Worm (Caenorhabditis elegans) whole organism, L3 larva: ENCODE results near the gene smc-5.

Experiments used
- R02D3.7 ChIP-seq: fragments of 150-350 bp; optimal IDR thresholded peaks from 2 replicates; lab custom pipeline; 2014; ENCODE audit warnings: missing biosample characterization, missing genetic modification characterization
- ZK546.5 ChIP-seq: sonication (generic microtip); optimal IDR thresholded peaks from 2 replicates; lab custom pipeline; 2017; ENCODE audit warnings: missing biosample characterization, missing genetic modification characterization
- aly-2 ChIP-seq: fragments of 150-350 bp; optimal IDR thresholded peaks from 2 replicates; lab custom pipeline; 2014; ENCODE audit warnings: missing biosample characterization, missing genetic modification characterization
- ama-1 ChIP-seq: fragments of 150-350 bp; optimal IDR thresholded peaks from 2 replicates; lab custom pipeline; 2018
- ceh-16 ChIP-seq: sonication (generic microtip); optimal IDR thresholded peaks from 2 replicates; lab custom pipeline; 2017; ENCODE audit warnings: missing biosample characterization, missing genetic modification characterization
- ceh-28 ChIP-seq: fragments of 150-350 bp; optimal IDR thresholded peaks from 2 replicates; lab custom pipeline; 2014; ENCODE audit warnings: missing biosample characterization, missing genetic modification reagents, missing genetic modification characterization
- ceh-82 ChIP-seq: fragments of 150-350 bp; optimal IDR thresholded peaks from 2 replicates; lab custom pipeline; 2014; ENCODE audit warnings: missing biosample characterization, missing genetic modification characterization
- ceh-9 ChIP-seq: sonication (generic microtip); optimal IDR thresholded peaks from 2 replicates; lab custom pipeline; 2018; ENCODE audit warnings: missing biosample characterization, missing genetic modification characterization
- daf-12 ChIP-seq: fragments of 150-350 bp; optimal IDR thresholded peaks from 2 replicates; lab custom pipeline; 2014; ENCODE audit warnings: missing biosample characterization, missing genetic modification reagents, missing genetic modification characterization
- egl-27 ChIP-seq: sonication (generic microtip); optimal IDR thresholded peaks from 4 replicates; lab custom pipeline; 2017; ENCODE audit warnings: missing biosample characterization, missing genetic modification reagents, missing genetic modification characterization
- egl-5 ChIP-seq: fragments of 150-350 bp; optimal IDR thresholded peaks from 2 replicates; lab custom pipeline; 2017; ENCODE audit warnings: missing biosample characterization, missing genetic modification reagents, missing genetic modification characterization, inconsistent platforms
- elt-1 ChIP-seq: fragments of 150-350 bp; optimal IDR thresholded peaks from 2 replicates; lab custom pipeline; 2014; ENCODE audit warnings: missing biosample characterization, missing genetic modification characterization
- elt-3 ChIP-seq, 3 experiments: fragments of 150-350 bp in 1 of 3; sonication (generic microtip) in 2 of 3; optimal IDR thresholded peaks; 2 replicates in 2 of 3; 4 replicates in 1 of 3; lab custom pipeline; 2014 to 2017; ENCODE audit warnings: missing biosample characterization in 3 of 3, missing genetic modification characterization in 3 of 3
- eor-1 ChIP-seq, 2 experiments: fragments of 150-350 bp; optimal IDR thresholded peaks; 2 replicates each; lab custom pipeline; 2014 to 2018; ENCODE audit warnings: missing biosample characterization in 2 of 2, missing genetic modification characterization in 2 of 2
- fkh-10 ChIP-seq: sonication (generic microtip); optimal IDR thresholded peaks from 2 replicates; lab custom pipeline; 2017; ENCODE audit warnings: missing biosample characterization, missing genetic modification reagents, missing genetic modification characterization
- fkh-2 ChIP-seq: fragments of 150-350 bp; optimal IDR thresholded peaks from 2 replicates; lab custom pipeline; 2014; ENCODE audit warnings: missing biosample characterization, missing genetic modification reagents, missing genetic modification characterization
- hmg-11 ChIP-seq: sonication (generic microtip); optimal IDR thresholded peaks from 2 replicates; lab custom pipeline; 2016; ENCODE audit warnings: missing genetic modification characterization, missing compliant biosample characterization
- jun-1 ChIP-seq: fragments of 150-350 bp; optimal IDR thresholded peaks from 2 replicates; lab custom pipeline; 2014; ENCODE audit warnings: missing biosample characterization, missing genetic modification reagents, missing genetic modification characterization
- lin-15B ChIP-seq: fragments of 150-350 bp; optimal IDR thresholded peaks from 2 replicates; lab custom pipeline; 2014; ENCODE audit warnings: missing biosample characterization, missing genetic modification characterization
- lin-39 ChIP-seq: fragments of 150-350 bp; optimal IDR thresholded peaks from 2 replicates; lab custom pipeline; 2018; ENCODE audit warnings: missing biosample characterization, missing genetic modification reagents, missing genetic modification characterization
- lsy-12 ChIP-seq: sonication (generic microtip); optimal IDR thresholded peaks from 2 replicates; lab custom pipeline; 2016; ENCODE audit warnings: mild to moderate bottlenecking, missing genetic modification characterization, missing compliant biosample characterization
- mml-1 ChIP-seq: fragments of 150-350 bp; sonication (generic microtip); optimal IDR thresholded peaks from 3 replicates; lab custom pipeline; 2014; ENCODE audit warnings: missing biosample characterization, missing genetic modification characterization
- nfya-1 ChIP-seq: sonication (generic microtip); optimal IDR thresholded peaks from 2 replicates; lab custom pipeline; 2017; ENCODE audit warnings: missing genetic modification characterization, mild to moderate bottlenecking, missing compliant biosample characterization, antibody characterized with exemption, moderate library complexity; ENCODE audit not compliant: insufficient read depth
- nhr-11 ChIP-seq: fragments of 150-350 bp; optimal IDR thresholded peaks from 2 replicates; lab custom pipeline; 2014; ENCODE audit warnings: missing biosample characterization, missing genetic modification characterization
- nhr-12 ChIP-seq: fragments of 150-350 bp; optimal IDR thresholded peaks from 2 replicates; lab custom pipeline; 2014; ENCODE audit warnings: missing biosample characterization, missing genetic modification characterization
- nhr-23 ChIP-seq: fragments of 150-350 bp; optimal IDR thresholded peaks from 2 replicates; lab custom pipeline; 2014; ENCODE audit warnings: missing biosample characterization, missing genetic modification reagents, missing genetic modification characterization
- nhr-237 ChIP-seq: fragments of 150-350 bp; optimal IDR thresholded peaks from 2 replicates; lab custom pipeline; 2014; ENCODE audit warnings: missing biosample characterization, missing genetic modification characterization
- nhr-25 ChIP-seq: sonication (generic microtip); optimal IDR thresholded peaks from 2 replicates; lab custom pipeline; 2017; ENCODE audit warnings: missing biosample characterization, missing genetic modification characterization
- nhr-43 ChIP-seq: sonication (generic microtip); optimal IDR thresholded peaks from 2 replicates; lab custom pipeline; 2016; ENCODE audit warnings: mild to moderate bottlenecking, missing genetic modification characterization, missing compliant biosample characterization; ENCODE audit not compliant: poor library complexity, severe bottlenecking
- nhr-67 ChIP-seq: fragments of 150-350 bp; optimal IDR thresholded peaks from 2 replicates; lab custom pipeline; 2014; ENCODE audit warnings: missing biosample characterization, missing genetic modification characterization
- nhr-76 ChIP-seq: fragments of 150-350 bp; sonication (generic microtip); optimal IDR thresholded peaks from 5 replicates; lab custom pipeline; 2014; ENCODE audit warnings: missing biosample characterization, missing genetic modification characterization
- nhr-77 ChIP-seq: fragments of 150-350 bp; optimal IDR thresholded peaks from 2 replicates; lab custom pipeline; 2014; ENCODE audit warnings: missing biosample characterization, missing genetic modification characterization
- pqm-1 ChIP-seq: fragments of 150-350 bp; optimal IDR thresholded peaks from 2 replicates; lab custom pipeline; 2017; ENCODE audit warnings: missing biosample characterization, missing genetic modification characterization, inconsistent platforms
- sea-2 ChIP-seq: fragments of 150-350 bp; sonication (generic microtip); optimal IDR thresholded peaks from 4 replicates; lab custom pipeline; 2014; ENCODE audit warnings: missing biosample characterization, missing genetic modification reagents, missing genetic modification characterization
- skn-1 ChIP-seq: fragments of 150-350 bp; optimal IDR thresholded peaks from 2 replicates; lab custom pipeline; 2014; ENCODE audit warnings: missing biosample characterization, missing genetic modification characterization
- snpc-4 ChIP-seq: fragments of 150-350 bp; optimal IDR thresholded peaks from 2 replicates; lab custom pipeline; 2014; ENCODE audit warnings: missing biosample characterization, missing genetic modification characterization
- tbx-2 ChIP-seq: sonication (generic microtip); optimal IDR thresholded peaks from 2 replicates; lab custom pipeline; 2016; ENCODE audit warnings: mild to moderate bottlenecking, missing genetic modification characterization, missing compliant biosample characterization
- unc-39 ChIP-seq: sonication (generic microtip); optimal IDR thresholded peaks from 4 replicates; lab custom pipeline; 2017; ENCODE audit warnings: missing biosample characterization, missing genetic modification characterization
- unc-62 ChIP-seq: fragments of 150-350 bp; sonication (generic microtip); optimal IDR thresholded peaks from 4 replicates; lab custom pipeline; 2014; ENCODE audit warnings: missing biosample characterization, missing genetic modification reagents, missing genetic modification characterization
- zag-1 ChIP-seq: fragments of 150-350 bp; optimal IDR thresholded peaks from 2 replicates; lab custom pipeline; 2014; ENCODE audit warnings: missing biosample characterization, missing genetic modification characterization
- ztf-11 ChIP-seq: fragments of 150-350 bp; optimal IDR thresholded peaks from 2 replicates; lab custom pipeline; 2014; ENCODE audit warnings: missing biosample characterization, missing genetic modification characterization
- ztf-4 ChIP-seq: fragments of 150-350 bp; optimal IDR thresholded peaks from 2 replicates; lab custom pipeline; 2014; ENCODE audit warnings: missing biosample characterization, missing genetic modification characterization

The smc-5 gene

DNA sequence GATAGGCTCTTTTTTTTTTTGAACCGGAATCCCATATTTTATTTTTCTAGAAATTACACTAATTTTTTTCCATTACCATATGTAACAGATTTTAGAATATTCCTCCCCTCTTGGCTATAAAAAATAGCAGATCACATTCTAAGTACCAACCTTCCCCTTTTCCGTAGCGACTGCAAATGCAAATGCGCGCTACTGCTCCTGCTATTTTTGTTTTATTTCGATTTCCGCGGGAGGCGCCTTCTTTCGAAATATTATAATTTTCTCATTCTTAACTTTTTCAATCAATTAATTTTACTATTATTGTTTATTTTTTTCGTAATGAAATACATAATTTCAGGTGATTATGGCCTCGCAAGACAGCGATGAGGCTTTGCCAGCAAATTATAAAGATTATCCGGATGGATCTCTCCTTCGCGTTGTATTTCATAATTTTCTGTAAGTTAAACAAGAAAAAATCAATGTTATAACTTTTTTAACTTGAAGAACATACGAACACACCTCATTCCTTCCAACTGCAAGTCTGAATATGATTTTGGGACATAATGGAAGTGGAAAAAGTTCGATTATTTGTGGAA lies at the start of gene smc-5:
TSS of gene smc-5 (plus strand) at position 332 of the 575 bp plus-strand sequence.
- no peak for TF ChIP-seq nhr-237 (tag; lab: Kevin White, UChicago)
- TF ChIP-seq ZK546.5 (tag; lab: Kevin White, UChicago), result no peak
- no peak for TF ChIP-seq ztf-11 (tag; lab: Kevin White, UChicago)
- TF ChIP-seq lsy-12 (tag; lab: Kevin White, UChicago), result no peak
- peak; percentile 51 for TF ChIP-seq nhr-43 (tag; lab: Kevin White, UChicago)
- TF ChIP-seq fkh-10 (GFP tag; lab: Kevin White, UChicago), result peak; percentile 13
- no peak for TF ChIP-seq ama-1 (lab: Kevin White, UChicago)
- TF ChIP-seq nhr-23, result peak; percentile 80
- TF ChIP-seq nhr-25, result no peak
- TF ChIP-seq ceh-82 (tag; lab: Kevin White, UChicago), result no peak
- no peak for TF ChIP-seq nhr-77 (tag; lab: Kevin White, UChicago)
- TF ChIP-seq jun-1 (tag; lab: Kevin White, UChicago), result peak; percentile 2
- TF ChIP-seq snpc-4 (tag; lab: Kevin White, UChicago), result peak; percentile 86
- TF ChIP-seq egl-5 (tag; lab: Kevin White, UChicago), result peak; percentile 74
- TF ChIP-seq unc-39 (tag; lab: Kevin White, UChicago), result no peak
- TF ChIP-seq nhr-11, result no peak
- TF ChIP-seq ceh-28 (tag; lab: Kevin White, UChicago), result no peak
- TF ChIP-seq nhr-12 (tag; lab: Kevin White, UChicago), result no peak
- peak; percentile 23 for TF ChIP-seq R02D3.7 (tag; lab: Kevin White, UChicago)
- TF ChIP-seq nfya-1 (tag; lab: Kevin White, UChicago), result peak; percentile 81
- no peak for TF ChIP-seq ztf-4
- no peak for TF ChIP-seq nhr-76
- no peak for TF ChIP-seq nhr-67 (tag; lab: Kevin White, UChicago)
- TF ChIP-seq skn-1, result peak; percentile 57
- no peak for TF ChIP-seq sea-2 (GFP tag; lab: Kevin White, UChicago)
- no peak for TF ChIP-seq eor-1 (tag; optimal IDR thresholded peaks at IDR 0.05; lab: Kevin White, UChicago)
- TF ChIP-seq elt-1 (tag; lab: Kevin White, UChicago), result no peak
- TF ChIP-seq lin-15B (tag; lab: Kevin White, UChicago), result peak; percentile 90
- TF ChIP-seq pqm-1 (tag; lab: Kevin White, UChicago), result peak; percentile 36
- TF ChIP-seq ceh-9 (tag; lab: Kevin White, UChicago), result no peak
- TF ChIP-seq lin-39 (tag; lab: Kevin White, UChicago), result peak; percentile 16

DNA sequence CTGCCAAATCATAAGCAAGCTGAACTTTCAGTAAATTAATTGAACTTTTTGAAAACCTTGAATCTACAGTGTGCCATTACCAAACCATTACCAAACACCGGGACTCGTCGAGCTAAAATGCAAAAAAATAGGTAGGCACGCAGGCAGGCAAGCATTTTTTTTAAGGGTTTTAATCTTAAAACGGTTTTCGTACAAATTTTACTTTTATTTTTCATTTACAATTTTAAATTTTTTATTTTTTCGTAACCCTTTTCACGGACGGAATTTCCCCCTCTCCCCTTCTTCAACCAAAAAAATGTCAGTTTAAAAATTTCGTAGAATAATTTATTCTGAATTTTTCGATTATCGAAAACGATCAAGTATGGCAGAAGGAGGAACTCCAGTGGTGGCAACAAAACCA lies 47.5 kb upstream of the smc-5 start, which contains the start of gene F59A6.2:
TSS of gene F59A6.2 (plus strand) at position 301 of the 400 bp plus-strand sequence.
- no peak for TF ChIP-seq ama-1 (lab: Kevin White, UChicago)
- TF ChIP-seq fkh-2 (tag; lab: Kevin White, UChicago), result no peak
- TF ChIP-seq daf-12 (tag; lab: Kevin White, UChicago), result no peak
- no peak for TF ChIP-seq fkh-10 (GFP tag; lab: Kevin White, UChicago)
- TF ChIP-seq nfya-1 (tag; lab: Kevin White, UChicago), result no peak
- no peak for TF ChIP-seq ceh-9 (tag; lab: Kevin White, UChicago)
- TF ChIP-seq aly-2, result no peak
- no peak for TF ChIP-seq ZK546.5 (tag; lab: Kevin White, UChicago)
- TF ChIP-seq snpc-4 (tag; lab: Kevin White, UChicago), result no peak
- TF ChIP-seq mml-1 (tag; lab: Kevin White, UChicago), result no peak
- no peak for TF ChIP-seq lin-39 (tag; lab: Kevin White, UChicago)
- TF ChIP-seq ceh-28 (tag; lab: Kevin White, UChicago), result no peak
- no peak for TF ChIP-seq zag-1 (tag; lab: Kevin White, UChicago)
- no peak for TF ChIP-seq unc-62 (GFP tag; lab: Kevin White, UChicago)
- TF ChIP-seq ztf-4, result no peak
- no peak for TF ChIP-seq ztf-11 (tag; lab: Kevin White, UChicago)
- no peak for TF ChIP-seq nhr-25

ce11 chrII:5016144-5016543 lies 45.8 kb upstream of the smc-5 start:
- TF ChIP-seq eor-1 (tag; optimal IDR thresholded peaks at IDR 0.05; lab: Kevin White, UChicago), result no peak
- no peak for TF ChIP-seq lin-39 (tag; lab: Kevin White, UChicago)
- no peak for TF ChIP-seq unc-39 (tag; lab: Kevin White, UChicago)
- no peak for TF ChIP-seq egl-5 (tag; lab: Kevin White, UChicago)
- TF ChIP-seq fkh-10 (GFP tag; lab: Kevin White, UChicago), result no peak
- TF ChIP-seq ceh-28 (tag; lab: Kevin White, UChicago), result no peak
- TF ChIP-seq unc-62 (GFP tag; lab: Kevin White, UChicago), result no peak
- TF ChIP-seq tbx-2 (tag; lab: Kevin White, UChicago), result no peak
- no peak for TF ChIP-seq egl-27 (tag; lab: Kevin White, UChicago)
- TF ChIP-seq nhr-67 (tag; lab: Kevin White, UChicago), result no peak
- TF ChIP-seq elt-1 (tag; lab: Kevin White, UChicago), result no peak
- no peak for TF ChIP-seq nhr-237 (tag; lab: Kevin White, UChicago)
- no peak for TF ChIP-seq ceh-16
- no peak for TF ChIP-seq nhr-43 (tag; lab: Kevin White, UChicago)
- no peak for TF ChIP-seq lsy-12 (tag; lab: Kevin White, UChicago)
- no peak for TF ChIP-seq nhr-76
- TF ChIP-seq hmg-11 (tag; lab: Kevin White, UChicago), result no peak
- TF ChIP-seq elt-3 (tag; optimal IDR thresholded peaks at IDR 0.05; lab: Kevin White, UChicago), result no peak
- no peak for TF ChIP-seq fkh-2 (tag; lab: Kevin White, UChicago)
- TF ChIP-seq, all 47 proteins: peak for 0
